Worm (Caenorhabditis elegans): ENCODE results near the gene wrk-1.

DNA sequence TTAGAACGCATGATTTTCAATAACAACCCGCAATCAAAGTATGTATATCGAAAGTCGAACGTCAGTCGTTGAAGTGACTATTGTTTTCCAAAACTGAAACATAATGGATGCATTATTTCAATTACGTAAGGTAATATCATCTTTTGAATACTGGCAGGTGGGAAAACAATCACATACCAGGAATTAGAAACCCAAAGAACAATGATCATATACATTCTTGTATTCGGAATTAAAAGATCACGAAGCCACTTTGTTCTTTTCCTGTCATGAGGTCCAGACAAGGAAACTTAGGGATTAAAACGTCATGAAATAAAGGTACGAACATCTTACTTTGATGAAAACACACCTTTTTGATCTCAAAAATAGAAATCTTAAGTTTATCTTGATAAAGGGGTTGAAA, 30.0 kb downstream of the wrk-1 start:
- TF ChIP-seq nhr-77 (tag; optimal IDR thresholded peaks at IDR 0.05) (no peak), nhr-11 (tag; optimal IDR thresholded peaks at IDR 0.05) (no peak), sox-4 (tag; optimal IDR thresholded peaks at IDR 0.05) (no peak), lin-13 (GFP tag; optimal IDR thresholded peaks at IDR 0.05) (no peak), lin-39 (tag; optimal IDR thresholded peaks at IDR 0.05) (no peak), pqm-1 (tag; optimal IDR thresholded peaks at IDR 0.05) (no peak), efl-3 (GFP tag; optimal IDR thresholded peaks at IDR 0.05) (no peak)
